Fruit fly (Drosophila melanogaster) whole organism, embryonic: ENCODE data around the gene CG14015.

Experiments used
- Ada2b ChIP-seq: fragments of 200-800 bp; sonication (Bioruptor generic); IDR thresholded peaks from 2 replicates; pipeline ENCODE4 v1.3.6; 2022; ENCODE audit warnings: missing biosample characterization, missing genetic modification characterization
- Asciz ChIP-seq: fragments of 200-800 bp; sonication (Bioruptor generic); optimal IDR thresholded peaks from 2 replicates; lab custom pipeline; 2017; ENCODE audit warnings: missing biosample characterization, mild to moderate bottlenecking, missing genetic modification characterization, missing genetic modification reagents
- Atf3 ChIP-seq: fragments of 200-800 bp; sonication (Bioruptor generic); optimal IDR thresholded peaks from 3 replicates; lab custom pipeline; 2016; ENCODE audit warnings: missing biosample characterization, missing genetic modification characterization
- BEAF-32 ChIP-seq: fragments of 200-800 bp; sonication (Bioruptor generic); optimal IDR thresholded peaks from 3 replicates; lab custom pipeline; 2017; ENCODE audit warnings: missing biosample characterization, missing genetic modification characterization, mild to moderate bottlenecking, moderate library complexity, missing genetic modification reagents
- CG10209 ChIP-seq: fragments of 200-800 bp; sonication (Bioruptor generic); optimal IDR thresholded peaks from 3 replicates; lab custom pipeline; 2017; ENCODE audit warnings: missing biosample characterization, mild to moderate bottlenecking, missing genetic modification characterization, missing genetic modification reagents
- CG11398 ChIP-seq: fragments of 200-800 bp; sonication (Bioruptor generic); optimal IDR thresholded peaks from 2 replicates; lab custom pipeline; 2016; ENCODE audit warnings: missing biosample characterization, missing genetic modification characterization
- CG11560 ChIP-seq: fragments of 200-800 bp; sonication (Bioruptor generic); IDR thresholded peaks from 3 replicates; pipeline ENCODE4 v1.3.6; 2022; ENCODE audit warnings: missing biosample characterization, missing genetic modification characterization
- CG12071 ChIP-seq: fragments of 200-800 bp; sonication (Bioruptor generic); optimal IDR thresholded peaks from 3 replicates; lab custom pipeline; 2018; ENCODE audit warnings: missing biosample characterization, mild to moderate bottlenecking, missing genetic modification characterization
- CG13287 ChIP-seq: fragments of 200-800 bp; sonication (Bioruptor generic); IDR thresholded peaks from 2 replicates; pipeline ENCODE4 v1.3.6; 2022; ENCODE audit warnings: missing biosample characterization, missing genetic modification characterization; ENCODE audit not compliant: partially characterized antibody
- CG14710 ChIP-seq: fragments of 200-800 bp; sonication (Bioruptor generic); optimal IDR thresholded peaks from 3 replicates; lab custom pipeline; 2019; ENCODE audit warnings: missing biosample characterization, mild to moderate bottlenecking, missing genetic modification characterization, moderate library complexity
- CG15011 ChIP-seq: fragments of 200-800 bp; sonication (Bioruptor generic); optimal IDR thresholded peaks from 3 replicates; lab custom pipeline; 2018; ENCODE audit warnings: missing biosample characterization, mild to moderate bottlenecking, missing genetic modification characterization
- CG1647 ChIP-seq: fragments of 200-800 bp; sonication (Bioruptor generic); optimal IDR thresholded peaks from 3 replicates; lab custom pipeline; 2016; ENCODE audit warnings: missing biosample characterization, missing genetic modification characterization
- CG18619 ChIP-seq: fragments of 200-800 bp; sonication (Bioruptor generic); optimal IDR thresholded peaks from 3 replicates; lab custom pipeline; 2017; ENCODE audit warnings: missing biosample characterization, mild to moderate bottlenecking, missing genetic modification characterization
- CG3065 ChIP-seq: fragments of 200-800 bp; sonication (Bioruptor generic); optimal IDR thresholded peaks from 2 replicates; lab custom pipeline; 2016; ENCODE audit warnings: missing biosample characterization, missing genetic modification characterization
- CG31224 ChIP-seq: fragments of 200-800 bp; sonication (Bioruptor generic); IDR thresholded peaks from 2 replicates; pipeline ENCODE4 v1.3.6; 2022; ENCODE audit warnings: missing biosample characterization, missing genetic modification characterization
- CG31388 ChIP-seq: fragments of 200-800 bp; sonication (Bioruptor generic); optimal IDR thresholded peaks from 2 replicates; lab custom pipeline; 2016; ENCODE audit warnings: missing biosample characterization, missing genetic modification characterization
- CG34224 ChIP-seq: fragments of 200-800 bp; sonication (Bioruptor generic); IDR thresholded peaks from 3 replicates; pipeline ENCODE4 v1.3.6; 2022; ENCODE audit warnings: missing biosample characterization, missing genetic modification characterization; ENCODE audit not compliant: partially characterized antibody
- CG4282 ChIP-seq: fragments of 200-800 bp; sonication (Bioruptor generic); optimal IDR thresholded peaks from 2 replicates; lab custom pipeline; 2016; ENCODE audit warnings: missing biosample characterization, missing genetic modification characterization
- CG6689 ChIP-seq: fragments of 200-800 bp; sonication (Bioruptor generic); IDR thresholded peaks from 2 replicates; pipeline ENCODE4 v1.3.6; 2022; ENCODE audit warnings: missing biosample characterization, missing genetic modification characterization
- CG7987 ChIP-seq: fragments of 200-800 bp; sonication (Bioruptor generic); optimal IDR thresholded peaks from 2 replicates; lab custom pipeline; 2018; ENCODE audit warnings: missing biosample characterization, mild to moderate bottlenecking, missing genetic modification characterization, moderate library complexity
- CHES-1-like ChIP-seq: fragments of 200-800 bp; sonication (Bioruptor generic); optimal IDR thresholded peaks from 2 replicates; lab custom pipeline; 2016; ENCODE audit warnings: missing biosample characterization, missing genetic modification characterization
- D19B ChIP-seq: fragments of 200-800 bp; sonication (Bioruptor generic); optimal IDR thresholded peaks from 2 replicates; lab custom pipeline; 2017; ENCODE audit warnings: missing biosample characterization, mild to moderate bottlenecking, missing genetic modification characterization
- Dek ChIP-seq: fragments of 200-800 bp; sonication (Bioruptor generic); optimal IDR thresholded peaks from 3 replicates; lab custom pipeline; 2019; ENCODE audit warnings: missing biosample characterization, mild to moderate bottlenecking, missing genetic modification characterization, moderate library complexity
- Dp ChIP-seq: fragments of 200-800 bp; sonication (Bioruptor generic); optimal IDR thresholded peaks from 2 replicates; lab custom pipeline; 2018; ENCODE audit warnings: missing biosample characterization, mild to moderate bottlenecking, missing genetic modification characterization, moderate library complexity
- Hmx ChIP-seq: fragments of 200-800 bp; sonication (Bioruptor generic); optimal IDR thresholded peaks from 2 replicates; lab custom pipeline; 2016; ENCODE audit warnings: missing biosample characterization, missing genetic modification characterization
- Mad ChIP-seq: fragments of 200-800 bp; sonication (Bioruptor generic); optimal IDR thresholded peaks from 2 replicates; lab custom pipeline; 2016; ENCODE audit warnings: missing biosample characterization, missing genetic modification characterization
- Mrtf ChIP-seq: fragments of 200-800 bp; sonication (Bioruptor generic); IDR thresholded peaks from 3 replicates; pipeline ENCODE4 v1.3.6; 2022; ENCODE audit warnings: missing biosample characterization, missing genetic modification characterization
- Ravus ChIP-seq: fragments of 200-800 bp; sonication (Bioruptor generic); IDR thresholded peaks from 2 replicates; pipeline ENCODE4 v1.3.6; 2022; ENCODE audit warnings: missing biosample characterization, missing genetic modification characterization
- Six4 ChIP-seq: fragments of 200-800 bp; sonication (Bioruptor generic); optimal IDR thresholded peaks from 2 replicates; lab custom pipeline; 2016; ENCODE audit warnings: missing biosample characterization, missing genetic modification characterization
- Sry-β ChIP-seq: fragments of 200-800 bp; sonication (Bioruptor generic); optimal IDR thresholded peaks from 2 replicates; lab custom pipeline; 2018; ENCODE audit warnings: missing biosample characterization, mild to moderate bottlenecking, missing genetic modification characterization, moderate library complexity
- ato ChIP-seq: fragments of 200-800 bp; sonication (Bioruptor generic); IDR thresholded peaks from 2 replicates; pipeline ENCODE4 v1.3.6; 2022; ENCODE audit warnings: missing biosample characterization, missing genetic modification characterization; ENCODE audit not compliant: partially characterized antibody
- bowl ChIP-seq: fragments of 200-800 bp; sonication (Bioruptor generic); IDR thresholded peaks from 2 replicates; pipeline ENCODE4 v1.3.6; 2022; ENCODE audit warnings: missing biosample characterization, missing genetic modification characterization
- cad ChIP-seq: fragments of >200 bp; optimal IDR thresholded peaks from 2 replicates; lab custom pipeline; 2017; ENCODE audit warnings: missing biosample characterization, missing genetic modification characterization
- chn ChIP-seq: fragments of 200-800 bp; sonication (Bioruptor generic); optimal IDR thresholded peaks from 2 replicates; lab custom pipeline; 2016; ENCODE audit warnings: missing biosample characterization, missing genetic modification characterization
- croc ChIP-seq: fragments of 200-800 bp; sonication (Bioruptor generic); conservative IDR thresholded peaks from 3 replicates; pipeline ENCODE4 v1.3.6; 2022; ENCODE audit warnings: missing biosample characterization, missing genetic modification characterization
- da ChIP-seq: fragments of 200-800 bp; sonication (Bioruptor generic); optimal IDR thresholded peaks from 2 replicates; lab custom pipeline; 2016; ENCODE audit warnings: missing biosample characterization, missing genetic modification characterization
- dimm ChIP-seq: fragments of 200-800 bp; sonication (Bioruptor generic); IDR thresholded peaks from 2 replicates; pipeline ENCODE4 v1.3.6; 2022; ENCODE audit warnings: missing biosample characterization, missing genetic modification characterization
- dmrt99B ChIP-seq: fragments of 200-800 bp; sonication (Bioruptor generic); optimal IDR thresholded peaks from 2 replicates; lab custom pipeline; 2018; ENCODE audit warnings: missing biosample characterization, mild to moderate bottlenecking, missing genetic modification characterization, moderate library complexity
- ftz-f1 ChIP-seq: fragments of 200-800 bp; sonication (Bioruptor generic); optimal IDR thresholded peaks from 2 replicates; lab custom pipeline; 2016; ENCODE audit warnings: missing biosample characterization, missing genetic modification characterization
- gcm ChIP-seq: fragments of 200-800 bp; sonication (Bioruptor generic); optimal IDR thresholded peaks from 2 replicates; lab custom pipeline; 2019; ENCODE audit warnings: missing biosample characterization, mild to moderate bottlenecking, missing genetic modification characterization, moderate library complexity
- ind ChIP-seq: fragments of 200-800 bp; sonication (Bioruptor generic); optimal IDR thresholded peaks from 3 replicates; lab custom pipeline; 2016; ENCODE audit warnings: missing biosample characterization, missing genetic modification characterization
- insv ChIP-seq, 2 experiments: fragments of 200-800 bp; sonication (Bioruptor generic); optimal IDR thresholded peaks; 3 replicates each; lab custom pipeline; 2016 to 2018; ENCODE audit warnings: missing biosample characterization in 2 of 2, missing genetic modification characterization in 2 of 2
- ken ChIP-seq: fragments of 200-800 bp; sonication (Bioruptor generic); IDR thresholded peaks from 3 replicates; pipeline ENCODE4 v1.3.6; 2022; ENCODE audit warnings: missing biosample characterization, missing genetic modification characterization
- lab ChIP-seq: fragments of 200-800 bp; sonication (Bioruptor generic); optimal IDR thresholded peaks from 3 replicates; lab custom pipeline; 2017; ENCODE audit warnings: missing biosample characterization, missing genetic modification characterization, mild to moderate bottlenecking, moderate library complexity, missing genetic modification reagents
- lov ChIP-seq, 2 experiments: fragments of 200-800 bp in 1 of 2; fragments of >200 bp in 1 of 2; sonication (Bioruptor generic) in 1 of 2; IDR thresholded peaks in 1 of 2; optimal IDR thresholded peaks in 1 of 2; 2 replicates in 1 of 2; 3 replicates in 1 of 2; pipeline versions ENCODE4 v1.3.6 to Lab custom; 2017 to 2022; ENCODE audit warnings: missing biosample characterization in 1 of 2, missing genetic modification characterization in 1 of 2
- nerfin-1 ChIP-seq: fragments of 200-800 bp; sonication (Bioruptor generic); optimal IDR thresholded peaks from 3 replicates; lab custom pipeline; 2019; ENCODE audit warnings: missing biosample characterization, mild to moderate bottlenecking, missing genetic modification characterization, moderate library complexity
- peb ChIP-seq: fragments of 200-800 bp; sonication (Bioruptor generic); IDR thresholded peaks from 2 replicates; pipeline ENCODE4 v1.3.6; 2022; ENCODE audit warnings: missing biosample characterization, missing genetic modification characterization
- pho ChIP-seq: fragments of 200-800 bp; sonication (Bioruptor generic); optimal IDR thresholded peaks from 2 replicates; lab custom pipeline; 2016; ENCODE audit warnings: missing biosample characterization, missing genetic modification characterization
- slp2 ChIP-seq: fragments of 200-800 bp; sonication (Bioruptor generic); optimal IDR thresholded peaks from 2 replicates; lab custom pipeline; 2016; ENCODE audit warnings: missing biosample characterization, missing genetic modification characterization
- sr ChIP-seq: fragments of 200-800 bp; sonication (Bioruptor generic); IDR thresholded peaks from 3 replicates; pipeline ENCODE4 v1.3.6; 2022; ENCODE audit warnings: missing biosample characterization, missing genetic modification characterization

CG14015 gene

DNA sequence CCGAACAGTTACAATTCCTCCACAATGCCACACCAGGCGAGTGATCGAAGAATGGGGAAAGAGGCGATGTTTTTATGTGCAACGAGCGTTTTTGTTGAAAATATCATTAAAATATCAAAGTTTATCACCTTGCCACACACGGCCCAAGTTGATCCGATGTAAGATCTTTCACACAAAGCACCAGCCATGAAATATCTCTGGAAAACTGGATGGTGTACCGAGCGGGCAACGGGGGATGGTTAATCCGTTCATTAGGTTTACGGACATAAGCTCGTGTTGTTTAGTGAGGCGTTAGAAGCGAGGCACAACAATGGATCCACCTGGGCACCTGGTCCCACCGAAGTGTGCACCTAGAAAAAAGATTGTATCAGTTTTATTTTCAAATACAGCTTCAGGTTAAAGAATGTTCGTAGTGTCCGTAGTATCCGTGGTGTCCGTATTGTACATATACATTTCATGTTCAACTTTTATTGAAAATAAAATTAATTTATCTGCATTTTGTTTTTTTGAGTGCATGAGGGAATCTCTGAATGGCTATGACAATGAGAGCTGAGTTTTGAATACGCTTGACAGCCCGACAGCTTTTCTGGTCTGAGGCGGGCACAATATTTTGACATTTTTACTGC lies 42.4 kb downstream of the CG14015 start (continued):
- TF ChIP-seq CHES-1-like (GFP tag; lab: Kevin White, UChicago): no peak
- TF ChIP-seq gcm (GFP tag; lab: Kevin White, UChicago): peak; percentile 60
- TF ChIP-seq dmrt99B (tag; lab: Kevin White, UChicago): peak; percentile 65
- TF ChIP-seq croc (GFP tag; lab: Robert Waterston, UW): peak; percentile 35; the same call in 2 of the 3 replicates
- no peak for TF ChIP-seq CG31388 (GFP tag; lab: Kevin White, UChicago)
- TF ChIP-seq Mrtf (GFP tag; lab: Robert Waterston, UW): 0 out of 3 replicates have a peak, but pooled peaks have one; percentile 56
- TF ChIP-seq Six4 (GFP tag; lab: Kevin White, UChicago): peak; percentile 51
- TF ChIP-seq ftz-f1: no peak
- peak; percentile 43 for TF ChIP-seq CG10209 (GFP tag; lab: Kevin White, UChicago)
- TF ChIP-seq Sry-β: no peak
- TF ChIP-seq CG4282: no peak
- TF ChIP-seq lab: peak; percentile 50
- TF ChIP-seq Dp (GFP tag; lab: Kevin White, UChicago): no peak
- no peak for TF ChIP-seq D19B (GFP tag; lab: Kevin White, UChicago)
- TF ChIP-seq Atf3: no peak
- peak; percentile 36 for TF ChIP-seq Asciz (GFP tag; lab: Kevin White, UChicago)
- TF ChIP-seq CG15011: no peak
- TF ChIP-seq CG6689 (GFP tag; lab: Robert Waterston, UW): peak; percentile 64; the same call in 1 of the 2 replicates
- TF ChIP-seq insv (GFP tag; optimal IDR thresholded peaks at IDR 0.05; lab: Kevin White, UChicago): no peak
- TF ChIP-seq CG1647: peak; percentile 34
- no peak for TF ChIP-seq BEAF-32
- TF ChIP-seq slp2 (GFP tag; lab: Kevin White, UChicago): peak; percentile 36
- no peak for TF ChIP-seq peb
- TF ChIP-seq dimm (GFP tag; lab: Robert Waterston, UW): no peak
- no peak for TF ChIP-seq pho (GFP tag; lab: Kevin White, UChicago)
- peak; percentile 66 for TF ChIP-seq Ada2b (GFP tag; lab: Robert Waterston, UW)
- no peak for TF ChIP-seq lov (optimal IDR thresholded peaks at IDR 0.05; lab: Kevin White, UChicago)
- TF ChIP-seq lov (GFP tag; IDR thresholded peaks at IDR 0.05; lab: Robert Waterston, UW): no peak
- peak; percentile 22; the same call in 1 of the 2 replicates for TF ChIP-seq CG31224 (GFP tag; lab: Robert Waterston, UW)
- TF ChIP-seq Ravus (GFP tag; lab: Robert Waterston, UW): no peak
- no peak for TF ChIP-seq cad (GFP tag; lab: Kevin White, UChicago)
- TF ChIP-seq ken (GFP tag; lab: Robert Waterston, UW): peak; percentile 69
- no peak for TF ChIP-seq sr (GFP tag; lab: Robert Waterston, UW)
- no peak for TF ChIP-seq Mad (GFP tag; lab: Kevin White, UChicago)
- TF ChIP-seq Hmx: no peak
- TF ChIP-seq bowl (GFP tag; lab: Robert Waterston, UW): no peak
- peak; percentile 43 for TF ChIP-seq ind (GFP tag; lab: Kevin White, UChicago)
- TF ChIP-seq CG13287: no peak
- no peak for TF ChIP-seq da
- TF ChIP-seq CG11560 (tag; lab: Robert Waterston, UW): no peak
- no peak for TF ChIP-seq CG34224 (GFP tag; lab: Robert Waterston, UW)
- TF ChIP-seq nerfin-1: peak; percentile 50
- peak; percentile 40 for TF ChIP-seq chn (GFP tag; lab: Kevin White, UChicago)
- peak; percentile 64 for TF ChIP-seq CG14710 (tag; lab: Kevin White, UChicago)
- TF ChIP-seq Dek (tag; lab: Kevin White, UChicago): peak; percentile 36
- peak; percentile 15 for TF ChIP-seq CG18619 (GFP tag; lab: Kevin White, UChicago)
- peak; percentile 23 for TF ChIP-seq CG12071 (GFP tag; lab: Kevin White, UChicago)
- TF ChIP-seq CG3065: no peak
- TF ChIP-seq CG11398 (GFP tag; lab: Kevin White, UChicago): no peak
- no peak for TF ChIP-seq CG7987 (GFP tag; lab: Kevin White, UChicago)
- TF ChIP-seq ato (GFP tag; lab: Robert Waterston, UW): no peak
